Fruit fly (Drosophila melanogaster) whole organism, embryonic: ENCODE measurements around the gene Vha36-3.

ENCODE experiments used
- Atf3 ChIP-seq: fragments of 200-800 bp; sonication (Bioruptor generic); optimal IDR thresholded peaks from 3 replicates; lab custom pipeline; 2016; ENCODE audit warnings: missing biosample characterization, missing genetic modification characterization
- CG13296 ChIP-seq: fragments of 200-800 bp; sonication (Bioruptor generic); optimal IDR thresholded peaks from 3 replicates; lab custom pipeline; 2018; ENCODE audit warnings: missing biosample characterization, mild to moderate bottlenecking, missing genetic modification characterization
- CG14441 ChIP-seq: fragments of 200-800 bp; sonication (Bioruptor generic); IDR thresholded peaks from 2 replicates; pipeline ENCODE4 v1.3.6; 2022; ENCODE audit warnings: missing biosample characterization, missing genetic modification characterization
- CG18262 ChIP-seq: fragments of 200-800 bp; optimal IDR thresholded peaks from 3 replicates; lab custom pipeline; 2019; ENCODE audit warnings: missing biosample characterization, mild to moderate bottlenecking, missing genetic modification characterization, moderate library complexity
- CG7357 ChIP-seq: fragments of 200-800 bp; sonication (Bioruptor generic); IDR thresholded peaks from 3 replicates; pipeline ENCODE4 v1.3.6; 2022; ENCODE audit warnings: missing biosample characterization, missing genetic modification characterization
- CG8388 ChIP-seq: fragments of 200-800 bp; sonication (Bioruptor generic); optimal IDR thresholded peaks from 2 replicates; lab custom pipeline; 2019; ENCODE audit warnings: missing biosample characterization, mild to moderate bottlenecking, missing genetic modification characterization, moderate library complexity
- Kr ChIP-seq: fragments of 200-800 bp; sonication (Bioruptor generic); optimal IDR thresholded peaks from 2 replicates; lab custom pipeline; 2017; ENCODE audit warnings: missing biosample characterization, mild to moderate bottlenecking, missing genetic modification characterization
- Spps ChIP-seq: fragments of 200-800 bp; sonication (Bioruptor generic); optimal IDR thresholded peaks from 2 replicates; lab custom pipeline; 2018; ENCODE audit warnings: missing biosample characterization, mild to moderate bottlenecking, missing genetic modification characterization
- bbx ChIP-seq: fragments of 200-800 bp; sonication (Bioruptor generic); IDR thresholded peaks from 2 replicates; pipeline ENCODE4 v1.3.6; 2022; ENCODE audit warnings: missing biosample characterization, missing genetic modification characterization; ENCODE audit not compliant: partially characterized antibody
- oc ChIP-seq: fragments of 200-800 bp; sonication (Bioruptor generic); optimal IDR thresholded peaks from 2 replicates; lab custom pipeline; 2018; ENCODE audit warnings: missing biosample characterization, mild to moderate bottlenecking, missing genetic modification characterization, moderate library complexity
- vfl ChIP-seq: fragments of 200-800 bp; sonication (Bioruptor generic); optimal IDR thresholded peaks from 2 replicates; lab custom pipeline; 2016; ENCODE audit warnings: missing biosample characterization, missing genetic modification characterization

DNA sequence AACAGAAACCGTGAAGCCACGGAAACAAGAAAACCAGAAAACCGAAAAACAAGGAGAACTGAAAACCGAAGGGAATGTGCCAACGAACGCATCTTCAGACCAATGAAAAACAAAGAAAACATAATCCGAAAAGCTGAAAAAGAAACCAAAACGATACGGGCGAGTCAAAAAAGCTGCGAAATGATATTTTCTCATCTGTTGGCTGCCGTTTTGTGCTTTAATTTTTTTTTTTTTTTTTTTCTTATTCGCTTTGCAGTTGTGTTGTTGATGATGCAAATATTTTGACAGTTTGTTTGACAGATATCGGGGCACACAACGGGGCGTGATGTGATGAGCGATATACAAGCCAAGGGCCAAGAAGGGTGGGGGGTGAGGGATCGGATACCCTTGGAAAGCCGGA, 37.9 kb downstream of the Vha36-3 start:
- TF ChIP-seq CG14441 = no peak
- TF ChIP-seq CG18262 = no peak
- no peak for TF ChIP-seq CG8388 (GFP tag; lab: Kevin White, UChicago)
- no peak for TF ChIP-seq bbx (GFP tag; lab: Robert Waterston, UW)
- no peak for TF ChIP-seq Spps (tag; lab: Kevin White, UChicago)
- TF ChIP-seq Kr (GFP tag; lab: Kevin White, UChicago) = no peak
- TF ChIP-seq vfl = no peak
- TF ChIP-seq CG7357 (GFP tag; lab: Robert Waterston, UW) = no peak
- no peak for TF ChIP-seq CG13296 (GFP tag; lab: Kevin White, UChicago)
- TF ChIP-seq oc (tag; lab: Kevin White, UChicago) = no peak
- TF ChIP-seq Atf3 = no peak
